Worm (Caenorhabditis elegans): ENCODE results near the gene C06B8.3.

Gene C06B8.3

DNA sequence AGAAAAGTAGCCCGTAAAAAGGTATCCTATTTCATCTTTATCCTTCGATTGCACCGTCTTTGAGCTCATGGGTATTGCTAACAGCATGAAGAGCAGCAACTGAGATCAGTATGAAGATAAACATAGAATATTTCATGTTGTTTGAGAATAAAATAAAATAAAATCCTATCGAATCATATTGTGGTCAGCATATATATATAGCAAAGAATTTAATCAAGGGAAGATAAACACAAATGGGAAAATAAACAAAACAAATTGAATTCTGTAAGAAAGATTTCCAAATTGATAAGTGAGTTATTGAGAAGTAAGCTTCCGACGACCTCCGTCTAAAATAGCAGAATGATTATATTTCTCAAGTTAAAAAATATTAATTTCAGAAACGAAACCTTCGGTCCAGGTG is 40.7 kb downstream of the C06B8.3 start, which contains the start of gene T26H5.10:
Gene T26H5.10 (minus strand): TSS at position 101 of the 400 bp plus-strand sequence.
- TF ChIP-seq F13H6.1 (tag; optimal IDR thresholded peaks at IDR 0.05) = no peak
- TF ChIP-seq dmd-4 (tag; optimal IDR thresholded peaks at IDR 0.05) = no peak
- TF ChIP-seq Y55F3AM.14 (GFP tag; optimal IDR thresholded peaks at IDR 0.05) = no peak
- no peak for TF ChIP-seq crh-2 (tag; optimal IDR thresholded peaks at IDR 0.05)
- TF ChIP-seq nhr-6 (tag; optimal IDR thresholded peaks at IDR 0.05) = no peak
- no peak for TF ChIP-seq mbf-1 (tag; optimal IDR thresholded peaks at IDR 0.05)
- TF ChIP-seq nhr-12 (tag; optimal IDR thresholded peaks at IDR 0.05) = no peak
- TF ChIP-seq lin-39 (tag; optimal IDR thresholded peaks at IDR 0.05) = no peak
- no peak for TF ChIP-seq unc-55 (GFP tag; optimal IDR thresholded peaks at IDR 0.05)

DNA sequence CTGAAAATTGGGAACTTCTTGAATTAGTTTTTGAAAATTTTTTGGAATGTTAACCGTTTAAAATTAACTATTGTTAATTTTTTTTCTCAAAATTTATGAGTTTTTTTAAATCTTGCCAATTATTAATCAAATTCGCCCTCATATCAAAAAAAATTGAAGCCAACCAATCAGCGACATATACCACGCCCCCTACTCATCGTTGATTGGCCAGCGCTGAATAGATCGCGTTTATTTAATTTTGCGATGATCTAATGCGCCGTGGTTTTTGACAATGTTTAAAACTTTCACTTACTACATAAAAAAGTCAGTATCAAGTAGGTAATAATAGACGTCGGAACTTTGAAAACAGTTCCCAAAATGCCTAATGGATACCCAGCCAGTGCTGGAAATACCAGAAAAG is 42.1 kb downstream of the C06B8.3 start:
- no peak for TF ChIP-seq nhr-21 (tag; optimal IDR thresholded peaks at IDR 0.05)
- TF ChIP-seq lin-39 (tag; optimal IDR thresholded peaks at IDR 0.05) = no peak
- no peak for TF ChIP-seq C34F6.9 (tag; optimal IDR thresholded peaks at IDR 0.05)
- no peak for TF ChIP-seq nhr-237 (tag; optimal IDR thresholded peaks at IDR 0.05)
- no peak for TF ChIP-seq gmeb-1 (tag; optimal IDR thresholded peaks at IDR 0.05)
- TF ChIP-seq elt-1 (tag; optimal IDR thresholded peaks at IDR 0.05) = no peak
- no peak for TF ChIP-seq peb-1 (tag; optimal IDR thresholded peaks at IDR 0.05)
- TF ChIP-seq crh-2 (tag; optimal IDR thresholded peaks at IDR 0.05) = no peak
- TF ChIP-seq R02D3.7 (tag; optimal IDR thresholded peaks at IDR 0.05) = no peak
- TF ChIP-seq zag-1 (tag; optimal IDR thresholded peaks at IDR 0.05) = no peak
- no peak for TF ChIP-seq ztf-11 (tag; optimal IDR thresholded peaks at IDR 0.05)
- TF ChIP-seq ZK546.5 (tag; optimal IDR thresholded peaks at IDR 0.05) = no peak
- TF ChIP-seq mdl-1 (tag; optimal IDR thresholded peaks at IDR 0.05) = no peak
- TF ChIP-seq nhr-129 (tag; optimal IDR thresholded peaks at IDR 0.05) = no peak
- TF ChIP-seq lin-13 (GFP tag; optimal IDR thresholded peaks at IDR 0.05) = no peak
- TF ChIP-seq elt-3 (tag; optimal IDR thresholded peaks at IDR 0.05) = no peak
- no peak for TF ChIP-seq sma-3 (GFP tag; optimal IDR thresholded peaks at IDR 0.05)

DNA sequence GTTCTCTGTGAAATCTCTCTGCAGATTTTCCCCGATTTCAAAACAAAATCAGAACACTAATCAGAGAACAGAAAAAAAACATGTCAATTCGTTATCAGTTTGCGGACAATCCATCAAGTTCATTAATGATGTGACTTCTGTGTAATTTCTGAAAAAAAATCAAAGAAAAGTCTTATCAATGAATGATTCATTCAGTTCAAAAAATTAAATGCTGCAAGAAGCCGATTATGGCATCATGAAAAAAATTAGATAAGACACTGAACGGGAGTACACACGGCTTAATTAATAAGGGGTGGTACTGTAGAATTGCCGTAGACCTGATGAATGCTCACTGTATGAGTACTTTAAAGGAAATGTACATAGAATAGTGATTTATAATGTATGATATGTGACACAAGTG is 48.3 kb downstream of the C06B8.3 start:
- TF ChIP-seq elt-3 (tag; optimal IDR thresholded peaks at IDR 0.05) (no peak), ztf-1 (GFP tag; conservative IDR thresholded peaks at IDR 0.05) (no peak), R02D3.7 (tag; optimal IDR thresholded peaks at IDR 0.05) (no peak), sma-3 (GFP tag; optimal IDR thresholded peaks at IDR 0.05) (no peak), lin-13 (GFP tag; optimal IDR thresholded peaks at IDR 0.05) (no peak), alr-1 (tag; optimal IDR thresholded peaks at IDR 0.05) (no peak), fos-1 (tag; optimal IDR thresholded peaks at IDR 0.05) (peak; percentile 98), nhr-129 (tag; optimal IDR thresholded peaks at IDR 0.05) (no peak), F13H6.1 (tag; optimal IDR thresholded peaks at IDR 0.05) (no peak), sma-9 (GFP tag; optimal IDR thresholded peaks at IDR 0.05) (peak; percentile 57), sma-9 (tag; optimal IDR thresholded peaks at IDR 0.05) (no peak)

DNA sequence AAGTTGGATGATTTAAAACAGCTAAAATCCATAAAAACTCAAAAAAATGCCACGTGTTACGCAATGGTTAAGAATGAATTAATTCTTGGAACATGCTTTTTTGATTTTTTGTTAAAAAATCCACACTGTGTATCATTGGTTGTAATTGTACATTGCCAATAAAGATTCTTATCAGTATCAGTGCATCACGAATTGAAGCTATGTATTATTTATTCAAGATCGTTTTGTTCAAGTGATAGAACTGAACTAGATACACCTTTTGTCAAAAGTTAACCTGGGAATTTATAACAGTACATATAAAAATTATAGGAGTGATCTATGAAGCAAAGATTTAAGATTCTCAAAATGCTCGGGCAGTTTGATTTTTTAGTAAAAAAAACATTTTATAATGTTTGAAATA is 49.8 kb downstream of the C06B8.3 start:
- TF ChIP-seq ZK546.5 (tag; optimal IDR thresholded peaks at IDR 0.05) (no peak), fos-1 (tag; optimal IDR thresholded peaks at IDR 0.05) (peak; percentile 68)
